Fruit fly (Drosophila melanogaster) Kc167 (cell line): ENCODE measurements around the gene CG1824.

Source experiments
- Sin3A ChIP-seq: fragments of >200 bp; optimal IDR thresholded peaks from 2 replicates; lab custom pipeline; 2018; ENCODE audit warnings: missing external identifiers
- psq ChIP-seq: fragments of >200 bp; optimal IDR thresholded peaks from 2 replicates; lab custom pipeline; 2017; ENCODE audit warnings: missing external identifiers
- ttk ChIP-seq: sonication (Bioruptor generic); optimal IDR thresholded peaks from 2 replicates; lab custom pipeline; 2017; ENCODE audit warnings: missing external identifiers

dm6 chrX:12575292-12575826 is 20.1 kb downstream of the CG1824 start:
- TF ChIP-seq Sin3A (lab: Kevin White, UChicago) = no peak
- TF ChIP-seq psq (lab: Kevin White, UChicago) = peak; percentile 10
- TF ChIP-seq ttk (lab: Kevin White, UChicago) = no peak
